Worm (Caenorhabditis elegans): ENCODE data around the gene Y50E8A.10.

Gene Y50E8A.10

DNA sequence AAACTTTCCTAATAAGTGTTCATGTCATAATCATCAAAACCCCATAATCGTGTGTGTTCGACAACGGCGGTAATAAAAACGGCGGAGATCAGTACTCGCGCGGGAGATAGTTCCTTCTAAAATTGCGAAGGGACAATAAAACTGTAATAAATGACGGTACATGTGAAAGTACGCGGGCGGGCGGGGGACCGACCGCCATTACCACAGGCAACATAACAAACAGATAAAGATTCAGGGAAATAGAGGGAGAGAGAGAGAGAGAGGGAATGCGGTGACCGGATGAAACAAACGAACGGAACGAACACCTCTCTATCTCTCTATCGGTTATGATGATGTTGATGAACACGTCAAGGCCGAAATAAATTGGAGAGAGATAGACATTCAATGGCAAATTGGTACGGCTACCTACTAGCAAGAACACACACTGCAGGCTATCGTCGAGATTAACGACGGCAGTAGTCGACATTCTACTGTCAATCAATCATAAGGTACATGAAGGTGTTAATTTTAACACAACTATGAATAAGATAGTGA lies 26.5 kb downstream of the Y50E8A.10 start:
- TF ChIP-seq elt-1 (tag; optimal IDR thresholded peaks at IDR 0.05; ENCODE audit: borderline replicate concordance, insufficient read depth), result peak; percentile 65
- TF ChIP-seq elt-3 (tag; optimal IDR thresholded peaks at IDR 0.05), result peak; percentile 44
- TF ChIP-seq ceh-39 (tag; optimal IDR thresholded peaks at IDR 0.05), result no peak
- peak; percentile 24 for TF ChIP-seq hlh-1 (tag; optimal IDR thresholded peaks at IDR 0.05)
- TF ChIP-seq ham-2 (GFP tag; optimal IDR thresholded peaks at IDR 0.05), result peak; percentile 91
- no peak for TF ChIP-seq tbx-8 (GFP tag; optimal IDR thresholded peaks at IDR 0.05)
- TF ChIP-seq unc-62 (GFP tag; optimal IDR thresholded peaks at IDR 0.05), result peak; percentile 78
- TF ChIP-seq nhr-2 (tag; optimal IDR thresholded peaks at IDR 0.05), result peak; percentile 50

DNA sequence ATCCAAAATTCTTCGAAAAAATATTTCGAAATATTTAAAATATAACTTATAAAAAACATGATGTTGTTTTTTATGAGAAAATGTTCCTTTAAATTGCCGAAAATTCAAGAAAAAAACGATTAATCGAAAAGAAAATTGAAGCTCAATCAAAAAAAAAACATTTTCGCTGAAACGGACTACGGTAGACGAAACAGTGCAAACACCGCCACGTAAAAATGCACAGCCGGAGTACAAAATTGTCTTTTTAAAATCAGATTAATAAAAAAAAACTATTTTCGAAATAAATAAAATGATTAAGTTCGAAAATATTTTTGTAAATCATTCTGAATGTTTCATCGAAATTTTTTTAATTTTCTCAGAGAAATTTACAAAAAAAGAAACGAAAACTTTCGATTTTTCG lies 33.8 kb downstream of the Y50E8A.10 start:
- peak; percentile 85 for TF ChIP-seq lsy-2 (tag; optimal IDR thresholded peaks at IDR 0.05)
- TF ChIP-seq nhr-12 (tag; optimal IDR thresholded peaks at IDR 0.05), result no peak

DNA sequence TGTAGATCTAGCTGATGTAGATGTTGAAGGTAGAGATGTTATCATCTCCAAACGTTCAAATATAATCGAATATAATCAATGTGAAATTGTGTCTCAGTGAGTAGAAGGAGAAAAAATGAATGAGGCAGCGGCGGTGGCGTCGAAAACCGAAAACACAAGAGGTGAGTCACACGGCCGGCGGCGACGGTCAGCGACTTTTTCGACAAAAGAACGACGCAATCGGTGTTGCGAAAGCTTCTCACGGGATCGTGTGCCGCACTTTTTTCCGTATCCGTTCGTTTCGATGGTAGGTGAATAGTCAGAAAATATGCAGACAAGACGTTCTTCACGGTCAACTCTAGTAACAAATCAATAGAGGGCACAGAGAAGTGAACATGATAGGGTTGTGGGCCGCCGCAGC lies 35.7 kb downstream of the Y50E8A.10 start, which contains the start of gene rin-1:
rin-1 (minus strand) TSS at position 101 of the 400 bp plus-strand sequence.
- TF ChIP-seq unc-62 (GFP tag; optimal IDR thresholded peaks at IDR 0.05) (no peak), M03D4.4 (tag; optimal IDR thresholded peaks at IDR 0.05) (no peak), bed-3 (GFP tag; optimal IDR thresholded peaks at IDR 0.05) (no peak), ztf-11 (tag; optimal IDR thresholded peaks at IDR 0.05) (no peak), unc-120 (tag; optimal IDR thresholded peaks at IDR 0.05; ENCODE audit: poor library complexity, severe bottlenecking) (no peak), sem-2 (GFP tag; optimal IDR thresholded peaks at IDR 0.05) (no peak), lsy-2 (tag; optimal IDR thresholded peaks at IDR 0.05) (no peak), elt-1 (tag; optimal IDR thresholded peaks at IDR 0.05; ENCODE audit: borderline replicate concordance, insufficient read depth) (no peak), nhr-2 (tag; optimal IDR thresholded peaks at IDR 0.05) (no peak), lin-32 (GFP tag; optimal IDR thresholded peaks at IDR 0.05) (no peak), nhr-28 (tag; optimal IDR thresholded peaks at IDR 0.05) (no peak), nhr-237 (tag; optimal IDR thresholded peaks at IDR 0.05) (no peak), nhr-76 (tag; optimal IDR thresholded peaks at IDR 0.05) (no peak), mab-5 (tag; optimal IDR thresholded peaks at IDR 0.05) (no peak), flh-1 (GFP tag; optimal IDR thresholded peaks at IDR 0.05) (no peak)

DNA sequence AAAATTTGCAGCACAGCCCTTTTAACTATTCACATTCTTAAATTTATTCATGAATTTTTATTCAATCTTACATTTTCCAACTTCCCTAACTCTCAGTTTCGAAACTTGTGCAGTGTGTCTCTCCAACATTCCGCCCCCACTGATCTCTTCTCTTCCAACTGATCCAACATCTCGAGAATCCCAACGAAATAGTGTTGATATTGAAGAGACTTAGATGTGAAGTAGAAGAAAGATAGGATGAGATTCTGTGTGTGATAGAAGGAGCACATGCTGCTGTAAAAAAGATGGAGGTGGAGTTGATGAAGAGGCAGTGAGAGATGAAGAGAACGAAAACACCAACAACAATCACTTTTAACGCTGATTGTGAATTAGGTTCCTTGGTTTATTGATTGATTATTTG lies 40.5 kb downstream of the Y50E8A.10 start:
- TF ChIP-seq unc-62 (GFP tag; optimal IDR thresholded peaks at IDR 0.05), result peak; percentile 13
- no peak for TF ChIP-seq ces-1 (GFP tag; optimal IDR thresholded peaks at IDR 0.05)
- peak; percentile 32 for TF ChIP-seq unc-120 (tag; optimal IDR thresholded peaks at IDR 0.05; ENCODE audit: poor library complexity, severe bottlenecking)
- no peak for TF ChIP-seq ceh-43 (GFP tag; optimal IDR thresholded peaks at IDR 0.05)
- TF ChIP-seq hlh-1 (tag; optimal IDR thresholded peaks at IDR 0.05), result peak; percentile 71

DNA sequence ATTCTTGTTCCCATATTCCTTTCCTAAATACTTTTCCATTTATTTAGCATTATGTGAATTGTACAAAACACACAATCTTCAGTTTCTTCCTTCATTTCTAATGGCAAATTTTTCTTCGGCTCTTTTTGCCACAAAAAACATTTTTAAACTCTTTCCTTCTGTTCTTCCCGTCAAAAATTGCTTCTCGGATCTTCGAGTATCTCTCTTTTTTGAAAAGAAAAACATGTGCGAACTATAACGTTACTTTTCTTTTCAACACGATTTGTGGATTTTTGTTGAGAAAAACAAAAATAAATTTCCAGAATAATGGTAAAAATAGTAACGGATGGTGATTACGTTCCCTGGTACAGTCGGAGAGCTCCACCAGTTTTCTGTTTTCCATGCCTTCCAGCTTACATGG lies 41.8 kb downstream of the Y50E8A.10 start, which contains the start of gene W06A7.2:
W06A7.2 (plus strand) TSS at position 301 of the 400 bp plus-strand sequence.
- TF ChIP-seq unc-120 (tag; optimal IDR thresholded peaks at IDR 0.05; ENCODE audit: poor library complexity, severe bottlenecking), result no peak
- no peak for TF ChIP-seq M03D4.4 (tag; optimal IDR thresholded peaks at IDR 0.05)
- no peak for TF ChIP-seq lin-13 (tag; optimal IDR thresholded peaks at IDR 0.05)
- no peak for TF ChIP-seq nhr-12 (tag; optimal IDR thresholded peaks at IDR 0.05)
- no peak for TF ChIP-seq drap-1 (GFP tag; optimal IDR thresholded peaks at IDR 0.05)
- TF ChIP-seq ceh-83 (GFP tag; optimal IDR thresholded peaks at IDR 0.05), result no peak
- no peak for TF ChIP-seq nhr-2 (tag; optimal IDR thresholded peaks at IDR 0.05)
- no peak for TF ChIP-seq ceh-39 (tag; optimal IDR thresholded peaks at IDR 0.05)
- no peak for TF ChIP-seq ces-1 (GFP tag; optimal IDR thresholded peaks at IDR 0.05)
- no peak for TF ChIP-seq ceh-43 (GFP tag; optimal IDR thresholded peaks at IDR 0.05)
- TF ChIP-seq zip-8 (tag; optimal IDR thresholded peaks at IDR 0.05), result no peak

DNA sequence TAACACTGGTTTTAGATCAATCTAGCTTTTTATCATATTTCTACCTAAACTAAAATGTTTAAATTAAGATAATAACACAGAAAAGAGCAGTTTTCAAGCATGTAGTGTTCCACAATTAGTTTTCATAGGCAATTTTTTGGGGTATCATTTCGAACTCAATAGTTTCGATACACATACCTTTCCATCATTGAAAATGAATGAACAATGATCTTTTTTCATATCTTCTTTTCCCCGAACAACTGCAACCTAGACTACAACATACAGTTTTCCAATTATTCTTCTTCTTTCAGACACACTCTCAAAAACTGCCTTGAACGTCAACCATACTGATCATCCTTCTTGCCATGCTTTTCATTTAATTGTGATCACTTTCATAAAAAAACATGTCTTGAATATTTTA lies 44.3 kb downstream of the Y50E8A.10 start, which contains the start of gene W06A7.4:
W06A7.4 (plus strand) TSS at position 301 of the 400 bp plus-strand sequence.
- TF ChIP-seq mls-2 (tag; optimal IDR thresholded peaks at IDR 0.05) (no peak), nhr-2 (tag; optimal IDR thresholded peaks at IDR 0.05) (no peak), lsy-2 (tag; optimal IDR thresholded peaks at IDR 0.05) (no peak), M03D4.4 (tag; optimal IDR thresholded peaks at IDR 0.05) (no peak), nhr-12 (tag; optimal IDR thresholded peaks at IDR 0.05) (no peak), cnd-1 (tag; optimal IDR thresholded peaks at IDR 0.05) (no peak), pha-4 (tag; optimal IDR thresholded peaks at IDR 0.05) (no peak), nhr-28 (tag; optimal IDR thresholded peaks at IDR 0.05) (no peak), sptf-1 (tag; optimal IDR thresholded peaks at IDR 0.05) (no peak), tbx-8 (GFP tag; optimal IDR thresholded peaks at IDR 0.05) (no peak), ces-1 (GFP tag; optimal IDR thresholded peaks at IDR 0.05) (no peak), lin-13 (tag; optimal IDR thresholded peaks at IDR 0.05) (no peak), unc-62 (GFP tag; optimal IDR thresholded peaks at IDR 0.05) (no peak), flh-1 (GFP tag; optimal IDR thresholded peaks at IDR 0.05) (no peak), bed-3 (GFP tag; optimal IDR thresholded peaks at IDR 0.05) (no peak), unc-39 (tag; optimal IDR thresholded peaks at IDR 0.05) (no peak)

All from whole organism, mixed stage, embryonic.